Fruit fly (Drosophila melanogaster): ENCODE measurements around the gene Sfp26Ad.

Gene Sfp26Ad

dm6 chr2L:5967702-5968616, 24.9 kb upstream of the Sfp26Ad start, which contains the start of the genes CG13992 and Ucp4C:
Gene CG13992 (minus strand): TSS chr2L:5967752.
Gene Ucp4C (plus strand): TSS chr2L:5968566.
- TF ChIP-seq Ets21C (GFP tag; optimal IDR thresholded peaks at IDR 0.05) (no peak), OdsH (GFP tag; optimal IDR thresholded peaks at IDR 0.05) (no peak), CG11294 (GFP tag; IDR thresholded peaks at IDR 0.05) (no peak), CG8319 (GFP tag; optimal IDR thresholded peaks at IDR 0.05) (no peak), CG3919 (GFP tag; optimal IDR thresholded peaks at IDR 0.05) (no peak), CG4318 (GFP tag; optimal IDR thresholded peaks at IDR 0.05) (no peak), Gug (GFP tag; IDR thresholded peaks at IDR 0.05) (no peak), ss (GFP tag; optimal IDR thresholded peaks at IDR 0.05) (no peak), fkh (GFP tag; optimal IDR thresholded peaks at IDR 0.05) (no peak), Ets96B (tag; optimal IDR thresholded peaks at IDR 0.05) (no peak), dsx (GFP tag; optimal IDR thresholded peaks at IDR 0.05; ENCODE audit: poor library complexity, severe bottlenecking) (no peak), CG1621 (tag; optimal IDR thresholded peaks at IDR 0.05) (no peak), vri (GFP tag; optimal IDR thresholded peaks at IDR 0.05) (no peak), Hr4 (GFP tag; optimal IDR thresholded peaks at IDR 0.05) (no peak), Sox102F (GFP tag; optimal IDR thresholded peaks at IDR 0.05) (no peak)

dm6 chr2L:5964851-5965250, 21.7 kb upstream of the Sfp26Ad start, which contains the start of gene psd:
Gene psd (minus strand): TSS chr2L:5964951.
- TF ChIP-seq dsx (GFP tag; optimal IDR thresholded peaks at IDR 0.05; ENCODE audit: poor library complexity, severe bottlenecking) (no peak), fkh (GFP tag; optimal IDR thresholded peaks at IDR 0.05) (no peak), salr (GFP tag; optimal IDR thresholded peaks at IDR 0.05) (no peak), lz (GFP tag; optimal IDR thresholded peaks at IDR 0.05) (no peak), Eip78C (GFP tag) (peak; percentile 48)

dm6 chr2L:5964211-5964610, 21.1 kb upstream of the Sfp26Ad start:
- TF ChIP-seq net (GFP tag; optimal IDR thresholded peaks at IDR 0.05) (no peak), CG34406 (GFP tag; optimal IDR thresholded peaks at IDR 0.05) (no peak), CG9139 (GFP tag; optimal IDR thresholded peaks at IDR 0.05) (no peak), CG3032 (tag; optimal IDR thresholded peaks at IDR 0.05) (no peak), topi (GFP tag; optimal IDR thresholded peaks at IDR 0.05) (no peak), CG6276 (GFP tag; optimal IDR thresholded peaks at IDR 0.05) (no peak), CG10631 (GFP tag; optimal IDR thresholded peaks at IDR 0.05) (no peak), Ets21C (GFP tag; optimal IDR thresholded peaks at IDR 0.05) (no peak)

dm6 chr2L:5963251-5963650, 20.1 kb upstream of the Sfp26Ad start:
- TF ChIP-seq CG6276 (GFP tag; optimal IDR thresholded peaks at IDR 0.05) (no peak), fd59A (GFP tag; optimal IDR thresholded peaks at IDR 0.05) (no peak), cyc (GFP tag; optimal IDR thresholded peaks at IDR 0.05) (no peak), Eip78C (GFP tag) (no peak), CG3032 (tag; optimal IDR thresholded peaks at IDR 0.05) (no peak), Eip75B (GFP tag; optimal IDR thresholded peaks at IDR 0.05) (no peak), dac (GFP tag; optimal IDR thresholded peaks at IDR 0.05) (no peak), CG6808 (GFP tag; optimal IDR thresholded peaks at IDR 0.05) (no peak), acj6 (GFP tag; optimal IDR thresholded peaks at IDR 0.05) (no peak), CG11762 (GFP tag; optimal IDR thresholded peaks at IDR 0.05; ENCODE audit: insufficient read depth) (no peak), Lpt (GFP tag; optimal IDR thresholded peaks at IDR 0.05) (no peak), CG8632 (GFP tag; optimal IDR thresholded peaks at IDR 0.05) (no peak), CG8319 (GFP tag; optimal IDR thresholded peaks at IDR 0.05) (no peak), achi (GFP tag; optimal IDR thresholded peaks at IDR 0.05) (no peak), CG6854 (GFP tag; optimal IDR thresholded peaks at IDR 0.05) (no peak), CG11294 (GFP tag; IDR thresholded peaks at IDR 0.05) (no peak), eg (GFP tag; IDR thresholded peaks at IDR 0.05) (no peak), Ets96B (tag; optimal IDR thresholded peaks at IDR 0.05) (no peak)

Data from whole organism, prepupa.